Worm (Caenorhabditis elegans): ENCODE measurements around the gene B0416.10.

B0416.10 gene

ce11 chrX:9270753-9271152 lies 3.7 kb downstream of the B0416.10 start, which contains the start of gene B0416.5:
Gene B0416.5, minus strand, starts transcription at chrX:9270853.
- TF ChIP-seq unc-55 (GFP tag; optimal IDR thresholded peaks at IDR 0.05) (peak; percentile 9), lin-39 (tag; optimal IDR thresholded peaks at IDR 0.05) (no peak)

ce11 chrX:9268373-9268772 lies 6.1 kb downstream of the B0416.10 start:
- TF ChIP-seq elt-3 (tag; optimal IDR thresholded peaks at IDR 0.05), result no peak
- no peak for TF ChIP-seq lin-13 (GFP tag; optimal IDR thresholded peaks at IDR 0.05)
- no peak for TF ChIP-seq mbf-1 (tag; optimal IDR thresholded peaks at IDR 0.05)
- no peak for TF ChIP-seq nhr-129 (tag; optimal IDR thresholded peaks at IDR 0.05)
- TF ChIP-seq blmp-1 (tag; optimal IDR thresholded peaks at IDR 0.05; ENCODE audit: insufficient read depth), result no peak
- no peak for TF ChIP-seq fos-1 (tag; optimal IDR thresholded peaks at IDR 0.05)
- no peak for TF ChIP-seq snpc-4 (tag; optimal IDR thresholded peaks at IDR 0.05)
- no peak for TF ChIP-seq nhr-11 (tag; optimal IDR thresholded peaks at IDR 0.05)
- no peak for TF ChIP-seq egl-27 (tag; optimal IDR thresholded peaks at IDR 0.05)
- no peak for TF ChIP-seq crh-2 (tag; optimal IDR thresholded peaks at IDR 0.05)
- no peak for TF ChIP-seq nhr-12 (tag; optimal IDR thresholded peaks at IDR 0.05)
- TF ChIP-seq mdl-1 (tag; optimal IDR thresholded peaks at IDR 0.05), result no peak
- TF ChIP-seq ztf-4 (tag; optimal IDR thresholded peaks at IDR 0.05), result no peak
- TF ChIP-seq ceh-82 (tag; optimal IDR thresholded peaks at IDR 0.05), result no peak
- TF ChIP-seq C34F6.9 (tag; optimal IDR thresholded peaks at IDR 0.05), result no peak
- no peak for TF ChIP-seq unc-39 (tag; optimal IDR thresholded peaks at IDR 0.05)

ce11 chrX:9266512-9266911 lies 8.0 kb downstream of the B0416.10 start:
- TF ChIP-seq elt-3 (tag; optimal IDR thresholded peaks at IDR 0.05) (no peak), fos-1 (tag; optimal IDR thresholded peaks at IDR 0.05) (peak; percentile 52)

- TF ChIP-seq lin-11 (tag; optimal IDR thresholded peaks at IDR 0.05) (no peak), nhr-237 (tag; optimal IDR thresholded peaks at IDR 0.05) (no peak), nhr-77 (tag; optimal IDR thresholded peaks at IDR 0.05) (no peak), snpc-4 (tag; optimal IDR thresholded peaks at IDR 0.05) (no peak), crh-2 (tag; optimal IDR thresholded peaks at IDR 0.05) (peak; percentile 55), elt-3 (tag; optimal IDR thresholded peaks at IDR 0.05) (no peak), nhr-10 (tag; optimal IDR thresholded peaks at IDR 0.05) (no peak), aly-2 (tag; optimal IDR thresholded peaks at IDR 0.05) (no peak), sem-4 (tag; optimal IDR thresholded peaks at IDR 0.05) (no peak), sma-3 (GFP tag; optimal IDR thresholded peaks at IDR 0.05) (peak; percentile 12), ztf-4 (tag; optimal IDR thresholded peaks at IDR 0.05) (no peak), C34F6.9 (tag; optimal IDR thresholded peaks at IDR 0.05) (no peak), lsy-2 (tag; optimal IDR thresholded peaks at IDR 0.05) (peak in 1 of 2 experiments; percentile 41), fos-1 (tag; optimal IDR thresholded peaks at IDR 0.05) (peak; percentile 77), F13H6.1 (tag; optimal IDR thresholded peaks at IDR 0.05) (peak; percentile 76), nhr-23 (tag; optimal IDR thresholded peaks at IDR 0.05) (no peak), nhr-21 (tag; optimal IDR thresholded peaks at IDR 0.05) (no peak), Y55F3AM.14 (GFP tag; optimal IDR thresholded peaks at IDR 0.05) (peak; percentile 24), peb-1 (tag; optimal IDR thresholded peaks at IDR 0.05) (no peak), nhr-11 (tag; optimal IDR thresholded peaks at IDR 0.05) (no peak), sma-9 (GFP tag; optimal IDR thresholded peaks at IDR 0.05) (peak; percentile 89), sma-9 (tag; optimal IDR thresholded peaks at IDR 0.05) (no peak), mdl-1 (tag; optimal IDR thresholded peaks at IDR 0.05) (peak in 1 of 2 experiments; percentile 46), ceh-16 (tag; optimal IDR thresholded peaks at IDR 0.05) (no peak), dmd-4 (tag; optimal IDR thresholded peaks at IDR 0.05) (no peak), skn-1 (tag; optimal IDR thresholded peaks at IDR 0.05) (no peak), gmeb-1 (tag; optimal IDR thresholded peaks at IDR 0.05) (peak; percentile 30), ama-1 (optimal IDR thresholded peaks at IDR 0.05) (no peak), nhr-129 (tag; optimal IDR thresholded peaks at IDR 0.05) (peak; percentile 29), unc-55 (GFP tag; optimal IDR thresholded peaks at IDR 0.05) (no peak)
Measured at ce11 chrX:9264636-9265035, 9.8 kb downstream of the B0416.10 start.
